Worm (Caenorhabditis elegans) whole organism, young adult: ENCODE results near the gene msp-51.

ENCODE experiments used
- B0019.2 ChIP-seq: fragments of 200-800 bp; sonication (Bioruptor generic); conservative IDR thresholded peaks from 2 replicates; pipeline ENCODE4 v1.3.6; 2022; ENCODE audit warnings: missing genetic modification reagents, missing genetic modification characterization, missing compliant biosample characterization
- B0035.1 ChIP-seq: sonication (generic microtip); optimal IDR thresholded peaks from 2 replicates; lab custom pipeline; 2016; ENCODE audit warnings: missing genetic modification characterization, mild to moderate bottlenecking, missing compliant biosample characterization, missing genotype, missing genetic modification reagents
- D2030.7 ChIP-seq: fragments of 200-800 bp; sonication (Bioruptor generic); IDR thresholded peaks from 2 replicates; pipeline ENCODE4 v1.3.6; 2022; ENCODE audit warnings: missing genetic modification reagents, missing genetic modification characterization, missing compliant biosample characterization
- F23B12.7 ChIP-seq: sonication (generic microtip); optimal IDR thresholded peaks from 2 replicates; lab custom pipeline; 2017; ENCODE audit warnings: missing genetic modification characterization, mild to moderate bottlenecking, missing compliant biosample characterization, antibody characterized with exemption, moderate library complexity; ENCODE audit not compliant: insufficient read depth
- F37B4.10 ChIP-seq: fragments of 200-800 bp; sonication (Bioruptor generic); IDR thresholded peaks from 2 replicates; pipeline ENCODE4 v1.3.6; 2022; ENCODE audit warnings: missing genetic modification characterization, missing compliant biosample characterization
- F57A8.1 ChIP-seq: fragments of 200-800 bp; sonication (Bioruptor generic); optimal IDR thresholded peaks from 2 replicates; lab custom pipeline; 2018; ENCODE audit warnings: mild to moderate bottlenecking, missing genetic modification characterization, moderate library complexity, missing compliant biosample characterization
- F57C9.4 ChIP-seq: sonication (generic microtip); optimal IDR thresholded peaks from 2 replicates; lab custom pipeline; 2017; ENCODE audit warnings: mild to moderate bottlenecking, missing genetic modification characterization, missing compliant biosample characterization
- K12H6.12 ChIP-seq: fragments of 200-800 bp; sonication (Bioruptor generic); optimal IDR thresholded peaks from 2 replicates; lab custom pipeline; 2018; ENCODE audit warnings: mild to moderate bottlenecking, missing genetic modification characterization, missing compliant biosample characterization
- T26A5.8 ChIP-seq: sonication (generic microtip); optimal IDR thresholded peaks from 2 replicates; lab custom pipeline; 2016; ENCODE audit warnings: missing genetic modification characterization, missing compliant biosample characterization
- Y53F4B.3 ChIP-seq: fragments of 200-800 bp; sonication (Bioruptor generic); IDR thresholded peaks from 2 replicates; pipeline ENCODE4 v1.3.6; 2022; ENCODE audit warnings: missing genetic modification reagents, missing genetic modification characterization, missing compliant biosample characterization
- Y56A3A.18 ChIP-seq: fragments of 200-800 bp; sonication (Bioruptor generic); IDR thresholded peaks from 2 replicates; pipeline ENCODE4 v1.3.6; 2022; ENCODE audit warnings: missing genetic modification reagents, missing genetic modification characterization, missing compliant biosample characterization
- Y67H2A.10 ChIP-seq: fragments of 200-800 bp; sonication (Bioruptor generic); conservative IDR thresholded peaks from 2 replicates; pipeline ENCODE4 v1.3.6; 2022; ENCODE audit warnings: missing genetic modification reagents, missing genetic modification characterization, missing compliant biosample characterization
- Y79H2A.3 ChIP-seq: fragments of 200-800 bp; sonication (Bioruptor generic); conservative IDR thresholded peaks from 2 replicates; pipeline ENCODE4 v1.3.6; 2022; ENCODE audit warnings: missing genetic modification reagents, missing genetic modification characterization, missing compliant biosample characterization
- akir-1 ChIP-seq: fragments of 200-800 bp; sonication (Bioruptor generic); optimal IDR thresholded peaks from 2 replicates; lab custom pipeline; 2018; ENCODE audit warnings: mild to moderate bottlenecking, missing genetic modification characterization, moderate library complexity, missing compliant biosample characterization
- ceh-100 ChIP-seq: fragments of 200-800 bp; sonication (Bioruptor generic); IDR thresholded peaks from 2 replicates; pipeline ENCODE4 v1.3.6; 2022; ENCODE audit warnings: missing genetic modification reagents, missing genetic modification characterization, missing compliant biosample characterization
- ceh-27 ChIP-seq: fragments of 200-800 bp; sonication (Bioruptor generic); optimal IDR thresholded peaks from 2 replicates; lab custom pipeline; 2018; ENCODE audit warnings: mild to moderate bottlenecking, missing genetic modification characterization, moderate library complexity, missing compliant biosample characterization
- egl-18 ChIP-seq: fragments of 200-800 bp; sonication (Bioruptor generic); IDR thresholded peaks from 2 replicates; pipeline ENCODE4 v1.3.6; 2022; ENCODE audit warnings: missing genetic modification reagents, missing genetic modification characterization, missing compliant biosample characterization
- hsf-1 ChIP-seq: fragments of 200-800 bp; sonication (Bioruptor generic); IDR thresholded peaks from 2 replicates; pipeline ENCODE4 v1.3.6; 2022; ENCODE audit warnings: missing genetic modification reagents, missing genetic modification characterization, missing compliant biosample characterization
- lag-1 ChIP-seq: fragments of 200-800 bp; sonication (Bioruptor generic); IDR thresholded peaks from 2 replicates; pipeline ENCODE4 v1.3.6; 2022; ENCODE audit warnings: missing genetic modification reagents, missing genetic modification characterization, missing compliant biosample characterization
- let-526 ChIP-seq: fragments of 200-800 bp; sonication (Bioruptor generic); IDR thresholded peaks from 2 replicates; pipeline ENCODE4 v1.3.6; 2022; ENCODE audit warnings: missing genetic modification reagents, missing genetic modification characterization, missing compliant biosample characterization
- lir-1 ChIP-seq: fragments of 200-800 bp; sonication (Bioruptor generic); conservative IDR thresholded peaks from 2 replicates; pipeline ENCODE4 v1.3.6; 2022; ENCODE audit warnings: missing genetic modification reagents, missing genetic modification characterization, missing compliant biosample characterization
- lsy-27 ChIP-seq: sonication (generic microtip); optimal IDR thresholded peaks from 2 replicates; lab custom pipeline; 2017; ENCODE audit warnings: missing genetic modification characterization, mild to moderate bottlenecking, missing compliant biosample characterization, antibody characterized with exemption, missing genotype, borderline replicate concordance; ENCODE audit not compliant: insufficient read depth
- madf-8 ChIP-seq: fragments of 200-800 bp; sonication (Bioruptor generic); conservative IDR thresholded peaks from 2 replicates; pipeline ENCODE4 v1.3.6; 2022; ENCODE audit warnings: missing genetic modification reagents, missing genetic modification characterization, missing compliant biosample characterization
- nhr-120 ChIP-seq: fragments of 200-800 bp; sonication (Bioruptor generic); IDR thresholded peaks from 2 replicates; pipeline ENCODE4 v1.3.6; 2022; ENCODE audit warnings: missing genetic modification characterization, missing compliant biosample characterization
- pbrm-1 ChIP-seq: fragments of 200-800 bp; sonication (Bioruptor generic); IDR thresholded peaks from 2 replicates; pipeline ENCODE4 v1.3.6; 2022; ENCODE audit warnings: missing genetic modification reagents, missing genetic modification characterization, missing compliant biosample characterization
- pha-4 ChIP-seq: fragments of 150-350 bp; sonication (generic microtip); optimal IDR thresholded peaks from 2 replicates; lab custom pipeline; 2014; ENCODE audit warnings: missing biosample characterization, missing genetic modification reagents, missing genetic modification characterization
- snpc-1.3 ChIP-seq: sonication (generic microtip); optimal IDR thresholded peaks from 2 replicates; lab custom pipeline; 2017; ENCODE audit warnings: missing genetic modification characterization, mild to moderate bottlenecking, missing compliant biosample characterization, antibody characterized with exemption, moderate library complexity, missing genotype, missing genetic modification reagents; ENCODE audit not compliant: insufficient read depth
- somi-1 ChIP-seq: fragments of 200-800 bp; sonication (Bioruptor generic); optimal IDR thresholded peaks from 2 replicates; lab custom pipeline; 2018; ENCODE audit warnings: mild to moderate bottlenecking, missing genetic modification characterization, missing compliant biosample characterization
- unc-62 ChIP-seq: fragments of 150-350 bp; optimal IDR thresholded peaks from 2 replicates; lab custom pipeline; 2014; ENCODE audit warnings: missing biosample characterization, missing genetic modification reagents, missing genetic modification characterization
- xnd-1 ChIP-seq: sonication (generic microtip); optimal IDR thresholded peaks from 2 replicates; lab custom pipeline; 2016; ENCODE audit warnings: missing genotype, missing genetic modification reagents, missing genetic modification characterization, missing compliant biosample characterization
- zfh-2 ChIP-seq: fragments of 200-800 bp; sonication (Bioruptor generic); conservative IDR thresholded peaks from 2 replicates; pipeline ENCODE4 v1.3.6; 2022; ENCODE audit warnings: missing genetic modification reagents, missing genetic modification characterization, missing compliant biosample characterization
- zim-3 ChIP-seq: sonication (generic microtip); optimal IDR thresholded peaks from 2 replicates; lab custom pipeline; 2017; ENCODE audit warnings: mild to moderate bottlenecking, missing genetic modification characterization, moderate library complexity, missing compliant biosample characterization
- ztf-22 ChIP-seq: fragments of 200-800 bp; sonication (Bioruptor generic); optimal IDR thresholded peaks from 2 replicates; lab custom pipeline; 2018; ENCODE audit warnings: mild to moderate bottlenecking, missing genetic modification characterization, moderate library complexity, missing compliant biosample characterization
- ztf-26 ChIP-seq: sonication (generic microtip); optimal IDR thresholded peaks from 2 replicates; lab custom pipeline; 2017; ENCODE audit warnings: missing genetic modification characterization, missing compliant biosample characterization
- ztf-6 ChIP-seq: fragments of 200-800 bp; sonication (Bioruptor generic); IDR thresholded peaks from 2 replicates; pipeline ENCODE4 v1.3.6; 2022; ENCODE audit warnings: missing genetic modification reagents, missing genetic modification characterization, missing compliant biosample characterization

Gene msp-51

ce11 chrIV:5294467-5294866, 673 bp downstream of the msp-51 start:
- no peak for TF ChIP-seq T26A5.8 (tag; lab: Kevin White, UChicago)
- TF ChIP-seq nhr-120 (GFP tag; lab: Robert Waterston, UW), result no peak
- TF ChIP-seq zim-3 (tag; lab: Kevin White, UChicago), result no peak
- no peak for TF ChIP-seq ztf-6 (GFP tag; lab: Robert Waterston, UW)
- TF ChIP-seq Y56A3A.18 (GFP tag; lab: Robert Waterston, UW), result no peak
- TF ChIP-seq F23B12.7 (tag; lab: Kevin White, UChicago), result no peak
- no peak for TF ChIP-seq xnd-1 (tag; lab: Kevin White, UChicago)
- no peak for TF ChIP-seq ceh-100 (GFP tag; lab: Robert Waterston, UW)
- TF ChIP-seq unc-62, result no peak
- no peak for TF ChIP-seq lsy-27 (tag; lab: Kevin White, UChicago)
- TF ChIP-seq F57A8.1 (GFP tag; lab: Kevin White, UChicago), result no peak

ce11 chrIV:5291207-5291606, 3.9 kb downstream of the msp-51 start:
- TF ChIP-seq zfh-2 (GFP tag; lab: Robert Waterston, UW) (no peak), ztf-6 (GFP tag; lab: Robert Waterston, UW) (no peak), Y53F4B.3 (GFP tag; lab: Robert Waterston, UW) (no peak)

- TF ChIP-seq pbrm-1 (GFP tag; lab: Robert Waterston, UW), result no peak
- no peak for TF ChIP-seq F37B4.10
- TF ChIP-seq B0035.1 (tag; lab: Kevin White, UChicago), result no peak
- no peak for TF ChIP-seq ztf-26 (tag; lab: Kevin White, UChicago)
- no peak for TF ChIP-seq D2030.7
- TF ChIP-seq pha-4 (tag; lab: Kevin White, UChicago), result no peak
- no peak for TF ChIP-seq F23B12.7 (tag; lab: Kevin White, UChicago)
- no peak for TF ChIP-seq B0019.2 (GFP tag; lab: Robert Waterston, UW)
- TF ChIP-seq lir-1 (GFP tag; lab: Robert Waterston, UW), result no peak
- TF ChIP-seq hsf-1 (GFP tag; lab: Robert Waterston, UW), result no peak
- TF ChIP-seq egl-18, result no peak
- TF ChIP-seq K12H6.12 (tag; lab: Kevin White, UChicago), result no peak
- TF ChIP-seq F57C9.4 (tag; lab: Kevin White, UChicago), result no peak
- no peak for TF ChIP-seq Y67H2A.10 (GFP tag; lab: Robert Waterston, UW)
- no peak for TF ChIP-seq lag-1 (GFP tag; lab: Robert Waterston, UW)
- TF ChIP-seq akir-1, result no peak
Measured at ce11 chrIV:5290547-5290946, 4.6 kb downstream of the msp-51 start, which contains the start of gene nlp-47. Gene nlp-47, plus strand, starts transcription at chrIV:5290847.

- TF ChIP-seq ceh-27 (GFP tag; lab: Kevin White, UChicago), result no peak
Measured at ce11 chrIV:5288932-5289331, 6.2 kb downstream of the msp-51 start.

ce11 chrIV:5287190-5287589, 8.0 kb downstream of the msp-51 start:
- TF ChIP-seq xnd-1 (tag; lab: Kevin White, UChicago) (no peak), madf-8 (GFP tag; lab: Robert Waterston, UW) (no peak), D2030.7 (no peak), ztf-22 (GFP tag; lab: Kevin White, UChicago) (no peak), Y79H2A.3 (GFP tag; lab: Robert Waterston, UW) (no peak), snpc-1.3 (tag; lab: Kevin White, UChicago) (no peak), somi-1 (GFP tag; lab: Kevin White, UChicago) (no peak), ceh-27 (GFP tag; lab: Kevin White, UChicago) (no peak), let-526 (GFP tag; lab: Robert Waterston, UW) (no peak)
- TF ChIP-seq, all 124 proteins: peak for 0
